Worm (Caenorhabditis elegans): Measurements from ENCODE around the gene mrp-4.

mrp-4 gene

DNA sequence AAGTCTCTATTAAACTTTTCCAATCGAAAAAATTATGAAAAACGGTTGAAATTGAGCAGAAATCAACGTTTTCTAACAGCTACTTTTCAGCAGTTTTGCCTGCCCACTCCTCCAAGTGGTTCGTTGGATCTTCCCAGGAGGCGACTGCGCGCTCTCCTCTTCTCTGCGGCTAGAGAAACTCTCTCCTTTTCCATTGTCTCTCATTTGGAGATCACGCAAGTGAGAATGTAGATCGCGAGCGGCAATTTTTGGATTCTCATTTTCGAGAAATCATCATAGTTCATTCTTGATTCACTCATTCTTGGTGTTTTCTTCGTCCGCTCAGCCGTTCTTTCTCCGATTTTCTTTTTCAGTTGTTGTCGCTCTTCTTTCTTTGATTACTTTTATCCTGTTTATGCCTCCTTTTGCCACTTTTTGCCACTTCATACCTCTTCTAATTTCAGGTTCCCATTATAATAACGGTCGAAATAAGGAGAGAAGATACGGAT is at the start of gene mrp-4:
Gene mrp-4, plus strand, starts transcription at position 438 of the 488 bp plus-strand sequence.
- TF ChIP-seq ama-1 (optimal IDR thresholded peaks at IDR 0.05) (no peak), mdl-1 (tag; optimal IDR thresholded peaks at IDR 0.05) (no peak), alr-1 (tag; optimal IDR thresholded peaks at IDR 0.05) (no peak), egl-27 (tag; optimal IDR thresholded peaks at IDR 0.05) (no peak), sma-9 (GFP tag; optimal IDR thresholded peaks at IDR 0.05) (no peak), sma-9 (tag; optimal IDR thresholded peaks at IDR 0.05) (no peak), ztf-11 (tag; optimal IDR thresholded peaks at IDR 0.05) (no peak), zag-1 (tag; optimal IDR thresholded peaks at IDR 0.05) (no peak), mbf-1 (tag; optimal IDR thresholded peaks at IDR 0.05) (no peak), gmeb-1 (tag; optimal IDR thresholded peaks at IDR 0.05) (no peak), unc-62 (GFP tag; optimal IDR thresholded peaks at IDR 0.05) (no peak), sma-3 (GFP tag; optimal IDR thresholded peaks at IDR 0.05) (no peak), nhr-10 (tag; optimal IDR thresholded peaks at IDR 0.05) (no peak), elt-1 (tag; optimal IDR thresholded peaks at IDR 0.05) (no peak), dmd-4 (tag; optimal IDR thresholded peaks at IDR 0.05) (no peak), nhr-21 (tag; optimal IDR thresholded peaks at IDR 0.05) (no peak), nhr-237 (tag; optimal IDR thresholded peaks at IDR 0.05) (no peak), ztf-4 (tag; optimal IDR thresholded peaks at IDR 0.05) (no peak)

- TF ChIP-seq fos-1 (tag; optimal IDR thresholded peaks at IDR 0.05) (peak; percentile 84), sma-9 (GFP tag; optimal IDR thresholded peaks at IDR 0.05) (peak; percentile 59), sma-9 (tag; optimal IDR thresholded peaks at IDR 0.05) (no peak), crh-2 (tag; optimal IDR thresholded peaks at IDR 0.05) (peak; percentile 88), mdl-1 (tag; optimal IDR thresholded peaks at IDR 0.05) (peak; percentile 21 to 92), ztf-1 (GFP tag; conservative IDR thresholded peaks at IDR 0.05) (no peak), sem-4 (tag; optimal IDR thresholded peaks at IDR 0.05) (peak; percentile 74), nhr-129 (tag; optimal IDR thresholded peaks at IDR 0.05) (peak; percentile 91), nhr-21 (tag; optimal IDR thresholded peaks at IDR 0.05) (peak; percentile 3), zag-1 (tag; optimal IDR thresholded peaks at IDR 0.05) (peak; percentile 38), ama-1 (optimal IDR thresholded peaks at IDR 0.05) (peak; percentile 4), nhr-10 (tag; optimal IDR thresholded peaks at IDR 0.05) (no peak), lsy-2 (tag; optimal IDR thresholded peaks at IDR 0.05) (peak; percentile 24 to 79), lin-13 (GFP tag; optimal IDR thresholded peaks at IDR 0.05) (peak; percentile 55), nhr-11 (tag; optimal IDR thresholded peaks at IDR 0.05) (no peak), sma-3 (GFP tag; optimal IDR thresholded peaks at IDR 0.05) (peak; percentile 4), F13H6.1 (tag; optimal IDR thresholded peaks at IDR 0.05) (peak; percentile 57), snpc-4 (tag; optimal IDR thresholded peaks at IDR 0.05) (peak; percentile 8), skn-1 (tag; optimal IDR thresholded peaks at IDR 0.05) (peak; percentile 30), unc-62 (GFP tag; optimal IDR thresholded peaks at IDR 0.05) (no peak), ztf-11 (tag; optimal IDR thresholded peaks at IDR 0.05) (no peak), ztf-4 (tag; optimal IDR thresholded peaks at IDR 0.05) (peak; percentile 26), nhr-25 (tag; optimal IDR thresholded peaks at IDR 0.05) (peak; percentile 58), nhr-23 (tag; optimal IDR thresholded peaks at IDR 0.05) (no peak), lin-11 (tag; optimal IDR thresholded peaks at IDR 0.05) (peak; percentile 17), C34F6.9 (tag; optimal IDR thresholded peaks at IDR 0.05) (peak; percentile 93), nhr-6 (tag; optimal IDR thresholded peaks at IDR 0.05) (peak; percentile 65), unc-55 (GFP tag; optimal IDR thresholded peaks at IDR 0.05) (peak; percentile 71)
Measured at ce11 chrX:9837989-9838541, 46.0 kb upstream of the mrp-4 start, which contains the start of gene ipla-2. TSS of gene ipla-2 (minus strand) at chrX:9838039.

- peak; percentile 82 for TF ChIP-seq mab-5 (tag; optimal IDR thresholded peaks at IDR 0.05)
- TF ChIP-seq peb-1 (tag; optimal IDR thresholded peaks at IDR 0.05): no peak
Measured at ce11 chrX:9840864-9841263, 43.2 kb upstream of the mrp-4 start.

- no peak for TF ChIP-seq fos-1 (tag; optimal IDR thresholded peaks at IDR 0.05)
- no peak for TF ChIP-seq snpc-4 (tag; optimal IDR thresholded peaks at IDR 0.05)
- TF ChIP-seq unc-55 (GFP tag; optimal IDR thresholded peaks at IDR 0.05): no peak
- peak; percentile 32 for TF ChIP-seq nhr-129 (tag; optimal IDR thresholded peaks at IDR 0.05)
- no peak for TF ChIP-seq ama-1 (optimal IDR thresholded peaks at IDR 0.05)
- no peak for TF ChIP-seq nhr-23 (tag; optimal IDR thresholded peaks at IDR 0.05)
- no peak for TF ChIP-seq nhr-12 (tag; optimal IDR thresholded peaks at IDR 0.05)
- TF ChIP-seq skn-1 (tag; optimal IDR thresholded peaks at IDR 0.05): no peak
- peak; percentile 24 for TF ChIP-seq sem-4 (tag; optimal IDR thresholded peaks at IDR 0.05)
- TF ChIP-seq elt-3 (tag; optimal IDR thresholded peaks at IDR 0.05): no peak
- TF ChIP-seq peb-1 (tag; optimal IDR thresholded peaks at IDR 0.05): no peak
- TF ChIP-seq ztf-4 (tag; optimal IDR thresholded peaks at IDR 0.05): no peak
- no peak for TF ChIP-seq nhr-25 (tag; optimal IDR thresholded peaks at IDR 0.05)
- no peak for TF ChIP-seq lin-13 (GFP tag; optimal IDR thresholded peaks at IDR 0.05)
- no peak for TF ChIP-seq mdl-1 (tag; optimal IDR thresholded peaks at IDR 0.05)
- peak in 1 of 2 experiments; percentile 13 for TF ChIP-seq lsy-2 (tag; optimal IDR thresholded peaks at IDR 0.05)
- no peak for TF ChIP-seq mbf-1 (tag; optimal IDR thresholded peaks at IDR 0.05)
- TF ChIP-seq aly-2 (tag; optimal IDR thresholded peaks at IDR 0.05): no peak
- no peak for TF ChIP-seq R02D3.7 (tag; optimal IDR thresholded peaks at IDR 0.05)
- no peak for TF ChIP-seq nhr-77 (tag; optimal IDR thresholded peaks at IDR 0.05)
- peak; percentile 2 for TF ChIP-seq mab-5 (tag; optimal IDR thresholded peaks at IDR 0.05)
- TF ChIP-seq nhr-21 (tag; optimal IDR thresholded peaks at IDR 0.05): no peak
- no peak for TF ChIP-seq nhr-10 (tag; optimal IDR thresholded peaks at IDR 0.05)
- no peak for TF ChIP-seq dmd-4 (tag; optimal IDR thresholded peaks at IDR 0.05)
- TF ChIP-seq nhr-11 (tag; optimal IDR thresholded peaks at IDR 0.05): no peak
- no peak for TF ChIP-seq lin-39 (tag; optimal IDR thresholded peaks at IDR 0.05)
Measured at ce11 chrX:9842102-9842501, 42.0 kb upstream of the mrp-4 start.

Measured in whole organism, L2 larva.